Fruit fly (Drosophila melanogaster) whole organism, embryonic: ENCODE measurements around the gene CG31176.

Source experiments
- Blimp-1 ChIP-seq: fragments of 200-800 bp; sonication (Bioruptor generic); optimal IDR thresholded peaks from 3 replicates; lab custom pipeline; 2018; ENCODE audit warnings: missing biosample characterization, missing genetic modification characterization, mild to moderate bottlenecking, moderate library complexity, missing genetic modification reagents
- CG11247 ChIP-seq: fragments of 200-800 bp; sonication (Bioruptor generic); IDR thresholded peaks from 2 replicates; pipeline ENCODE4 v1.3.6; 2022; ENCODE audit warnings: missing biosample characterization, missing genetic modification characterization
- CG11456 ChIP-seq: fragments of 200-800 bp; sonication (Bioruptor generic); IDR thresholded peaks from 3 replicates; pipeline ENCODE4 v1.3.6; 2022; ENCODE audit warnings: missing biosample characterization, missing genetic modification characterization
- CG11723 ChIP-seq: fragments of 200-800 bp; sonication (Bioruptor generic); optimal IDR thresholded peaks from 2 replicates; lab custom pipeline; 2017; ENCODE audit warnings: missing biosample characterization, mild to moderate bottlenecking, missing genetic modification characterization
- CG12071 ChIP-seq: fragments of 200-800 bp; sonication (Bioruptor generic); optimal IDR thresholded peaks from 3 replicates; lab custom pipeline; 2018; ENCODE audit warnings: missing biosample characterization, mild to moderate bottlenecking, missing genetic modification characterization
- CG12219 ChIP-seq: fragments of 200-800 bp; sonication (Bioruptor generic); optimal IDR thresholded peaks from 3 replicates; lab custom pipeline; 2018; ENCODE audit warnings: missing biosample characterization, mild to moderate bottlenecking, missing genetic modification characterization
- CG1233 ChIP-seq: fragments of 200-800 bp; sonication (Bioruptor generic); optimal IDR thresholded peaks from 4 replicates; lab custom pipeline; 2018; ENCODE audit warnings: missing biosample characterization, mild to moderate bottlenecking, missing genetic modification characterization
- CG13424 ChIP-seq: fragments of 200-800 bp; sonication (Bioruptor generic); optimal IDR thresholded peaks from 2 replicates; lab custom pipeline; 2019; ENCODE audit warnings: missing biosample characterization, mild to moderate bottlenecking, missing genetic modification characterization, moderate library complexity
- CG14014 ChIP-seq: fragments of 200-800 bp; sonication (Bioruptor generic); IDR thresholded peaks from 2 replicates; pipeline ENCODE4 v1.3.6; 2022; ENCODE audit warnings: missing biosample characterization, missing genetic modification characterization
- CG2199 ChIP-seq: fragments of 200-800 bp; sonication (Bioruptor generic); IDR thresholded peaks from 3 replicates; pipeline ENCODE4 v1.3.6; 2022; ENCODE audit warnings: missing biosample characterization, missing genetic modification characterization
- CG30403 ChIP-seq: fragments of 200-800 bp; sonication (Bioruptor generic); optimal IDR thresholded peaks from 3 replicates; lab custom pipeline; 2016; ENCODE audit warnings: missing biosample characterization, missing genetic modification characterization
- CG33557 ChIP-seq: fragments of 200-800 bp; sonication (Bioruptor generic); optimal IDR thresholded peaks from 2 replicates; lab custom pipeline; 2019; ENCODE audit warnings: missing biosample characterization, mild to moderate bottlenecking, missing genetic modification characterization, moderate library complexity
- CG4328 ChIP-seq: fragments of 200-800 bp; sonication (Bioruptor generic); optimal IDR thresholded peaks from 3 replicates; lab custom pipeline; 2017; ENCODE audit warnings: missing biosample characterization, missing genetic modification reagents, missing genetic modification characterization
- CG4424 ChIP-seq: fragments of 200-800 bp; sonication (Bioruptor generic); optimal IDR thresholded peaks from 3 replicates; lab custom pipeline; 2016; ENCODE audit warnings: missing biosample characterization, missing genetic modification characterization
- CG4730 ChIP-seq: fragments of 200-800 bp; sonication (Bioruptor generic); IDR thresholded peaks from 2 replicates; pipeline ENCODE4 v1.3.6; 2022; ENCODE audit warnings: missing biosample characterization, missing genetic modification characterization
- CG6689 ChIP-seq: fragments of 200-800 bp; sonication (Bioruptor generic); IDR thresholded peaks from 2 replicates; pipeline ENCODE4 v1.3.6; 2022; ENCODE audit warnings: missing biosample characterization, missing genetic modification characterization
- CG6765 ChIP-seq: fragments of 200-800 bp; sonication (Bioruptor generic); optimal IDR thresholded peaks from 3 replicates; lab custom pipeline; 2017; ENCODE audit warnings: missing biosample characterization, mild to moderate bottlenecking, missing genetic modification characterization
- CG9876 ChIP-seq: fragments of 200-800 bp; sonication (Bioruptor generic); optimal IDR thresholded peaks from 2 replicates; lab custom pipeline; 2016; ENCODE audit warnings: missing biosample characterization, missing genetic modification characterization
- E2f1 ChIP-seq: fragments of 200-800 bp; sonication (Bioruptor generic); IDR thresholded peaks from 2 replicates; pipeline ENCODE4 v1.3.6; 2022; ENCODE audit warnings: missing biosample characterization, missing genetic modification characterization
- Ets65A ChIP-seq: fragments of 200-800 bp; sonication (Bioruptor generic); peaks from one replicate; lab custom pipeline; 2016; ENCODE audit warnings: missing biosample characterization, missing genetic modification characterization
- H2.0 ChIP-seq: fragments of 200-800 bp; sonication (Bioruptor generic); IDR thresholded peaks from 2 replicates; pipeline ENCODE4 v1.3.6; 2022; ENCODE audit warnings: missing biosample characterization, missing genetic modification characterization
- HLHmδ ChIP-seq: fragments of 200-800 bp; sonication (Bioruptor generic); optimal IDR thresholded peaks from 2 replicates; lab custom pipeline; 2018; ENCODE audit warnings: missing biosample characterization, mild to moderate bottlenecking, missing genetic modification characterization, moderate library complexity
- HmgD ChIP-seq: fragments of 200-800 bp; sonication (Bioruptor generic); optimal IDR thresholded peaks from 3 replicates; lab custom pipeline; 2016; ENCODE audit warnings: missing biosample characterization, missing genetic modification characterization
- Hmr ChIP-seq: fragments of 200-800 bp; sonication (Bioruptor generic); optimal IDR thresholded peaks from 3 replicates; lab custom pipeline; 2017; ENCODE audit warnings: mild to moderate bottlenecking, missing biosample characterization, missing genetic modification reagents, missing genetic modification characterization
- Nf-YC ChIP-seq: fragments of 200-800 bp; optimal IDR thresholded peaks from 3 replicates; lab custom pipeline; 2019; ENCODE audit warnings: missing biosample characterization, mild to moderate bottlenecking, missing genetic modification characterization, moderate library complexity
- Six4 ChIP-seq: fragments of 200-800 bp; sonication (Bioruptor generic); optimal IDR thresholded peaks from 2 replicates; lab custom pipeline; 2016; ENCODE audit warnings: missing biosample characterization, missing genetic modification characterization
- Stat92E ChIP-seq, 3 experiments: fragments of >200 bp in 2 of 3; fragments of 200-800 bp in 1 of 3; sonication (Bioruptor generic) in 1 of 3; optimal IDR thresholded peaks; 2 replicates each; lab custom pipeline; 2017 to 2019; ENCODE audit warnings: missing biosample characterization in 3 of 3, missing genetic modification characterization in 3 of 3, mild to moderate bottlenecking in 1 of 3, moderate library complexity in 1 of 3
- YL-1 ChIP-seq: fragments of 200-800 bp; sonication (Bioruptor generic); optimal IDR thresholded peaks from 3 replicates; lab custom pipeline; 2017; ENCODE audit warnings: missing biosample characterization, mild to moderate bottlenecking, missing genetic modification characterization
- abd-A ChIP-seq: fragments of 200-800 bp; sonication (Bioruptor generic); optimal IDR thresholded peaks from 3 replicates; lab custom pipeline; 2019; ENCODE audit warnings: missing biosample characterization, mild to moderate bottlenecking, missing genetic modification characterization, moderate library complexity
- aop ChIP-seq: fragments of 200-800 bp; sonication (Bioruptor generic); IDR thresholded peaks from 2 replicates; pipeline ENCODE4 v1.3.6; 2022; ENCODE audit warnings: missing biosample characterization, missing genetic modification characterization
- ap ChIP-seq: fragments of 200-800 bp; sonication (Bioruptor generic); IDR thresholded peaks from 2 replicates; pipeline ENCODE4 v1.3.6; 2022; ENCODE audit warnings: missing biosample characterization, missing genetic modification characterization
- ase ChIP-seq: fragments of 200-800 bp; sonication (Bioruptor generic); IDR thresholded peaks from 3 replicates; pipeline ENCODE4 v1.3.6; 2022; ENCODE audit warnings: missing biosample characterization, missing genetic modification characterization
- br ChIP-seq: fragments of >200 bp; optimal IDR thresholded peaks from 2 replicates; lab custom pipeline; 2017
- bsh ChIP-seq, 2 experiments: fragments of 200-800 bp; sonication (Bioruptor generic); optimal IDR thresholded peaks; 2 replicates each; lab custom pipeline; 2017 to 2018; ENCODE audit warnings: mild to moderate bottlenecking in 2 of 2, missing biosample characterization in 2 of 2, missing genetic modification characterization in 2 of 2, moderate library complexity in 1 of 2
- cg ChIP-seq: fragments of 200-800 bp; sonication (Bioruptor generic); optimal IDR thresholded peaks from 3 replicates; lab custom pipeline; 2019; ENCODE audit warnings: missing biosample characterization, mild to moderate bottlenecking, missing genetic modification characterization, moderate library complexity
- ci ChIP-seq: fragments of 200-800 bp; sonication (Bioruptor generic); IDR thresholded peaks from 3 replicates; pipeline ENCODE4 v1.3.6; 2022; ENCODE audit warnings: missing biosample characterization, missing genetic modification characterization
- cwo ChIP-seq: fragments of 200-800 bp; sonication (Bioruptor generic); optimal IDR thresholded peaks from 3 replicates; lab custom pipeline; 2017; ENCODE audit warnings: missing biosample characterization, missing genetic modification characterization, mild to moderate bottlenecking, moderate library complexity, missing genetic modification reagents
- danr ChIP-seq: fragments of 200-800 bp; sonication (Bioruptor generic); IDR thresholded peaks from 2 replicates; pipeline ENCODE4 v1.3.6; 2022; ENCODE audit warnings: missing biosample characterization, missing genetic modification characterization
- en ChIP-seq: fragments of 200-800 bp; sonication (Bioruptor generic); optimal IDR thresholded peaks from 2 replicates; lab custom pipeline; 2016; ENCODE audit warnings: missing biosample characterization, missing genetic modification characterization
- fd102C ChIP-seq: fragments of 200-800 bp; sonication (Bioruptor generic); optimal IDR thresholded peaks from 2 replicates; lab custom pipeline; 2018; ENCODE audit warnings: missing biosample characterization, mild to moderate bottlenecking, missing genetic modification characterization, moderate library complexity
- fd3F ChIP-seq: fragments of 200-800 bp; sonication (Bioruptor generic); optimal IDR thresholded peaks from 2 replicates; lab custom pipeline; 2018; ENCODE audit warnings: missing biosample characterization, mild to moderate bottlenecking, missing genetic modification characterization, moderate library complexity
- gsb-n ChIP-seq: fragments of 200-800 bp; sonication (Bioruptor generic); optimal IDR thresholded peaks from 3 replicates; lab custom pipeline; 2018; ENCODE audit warnings: missing biosample characterization, mild to moderate bottlenecking, missing genetic modification characterization
- hbn ChIP-seq: fragments of 200-800 bp; sonication (Bioruptor generic); IDR thresholded peaks from 2 replicates; pipeline ENCODE4 v1.3.6; 2022; ENCODE audit warnings: missing biosample characterization, missing genetic modification characterization; ENCODE audit not compliant: partially characterized antibody
- ken ChIP-seq: fragments of 200-800 bp; sonication (Bioruptor generic); IDR thresholded peaks from 3 replicates; pipeline ENCODE4 v1.3.6; 2022; ENCODE audit warnings: missing biosample characterization, missing genetic modification characterization
- pb ChIP-seq: fragments of 200-800 bp; sonication (Bioruptor generic); optimal IDR thresholded peaks from 3 replicates; lab custom pipeline; 2016; ENCODE audit warnings: missing biosample characterization, missing genetic modification characterization
- row ChIP-seq: fragments of 200-800 bp; sonication (Bioruptor generic); IDR thresholded peaks from 3 replicates; pipeline ENCODE4 v1.3.6; 2022; ENCODE audit warnings: missing biosample characterization, missing genetic modification characterization
- sr ChIP-seq: fragments of 200-800 bp; sonication (Bioruptor generic); IDR thresholded peaks from 3 replicates; pipeline ENCODE4 v1.3.6; 2022; ENCODE audit warnings: missing biosample characterization, missing genetic modification characterization
- tap ChIP-seq: fragments of 200-800 bp; optimal IDR thresholded peaks from 3 replicates; lab custom pipeline; 2019; ENCODE audit warnings: missing biosample characterization, mild to moderate bottlenecking, missing genetic modification characterization, moderate library complexity
- zf30C ChIP-seq: fragments of 200-800 bp; sonication (Bioruptor generic); optimal IDR thresholded peaks from 3 replicates; lab custom pipeline; 2018; ENCODE audit warnings: missing biosample characterization, mild to moderate bottlenecking, missing genetic modification characterization

The CG31176 gene

dm6 chr3R:21629373-21630145 lies 89.9 kb downstream of the CG31176 start (continued):
- TF ChIP-seq Blimp-1 (GFP tag; lab: Kevin White, UChicago) (peak; percentile 5), CG9876 (GFP tag; lab: Kevin White, UChicago) (no peak), Hmr (GFP tag; lab: Kevin White, UChicago) (peak; percentile 34), CG11247 (GFP tag; lab: Robert Waterston, UW) (peak; percentile 20; the same call in 1 of the 2 replicates), CG4424 (GFP tag; lab: Kevin White, UChicago) (no peak), ken (GFP tag; lab: Robert Waterston, UW) (0 out of 3 replicates have a peak, but pooled peaks have one; percentile 6), hbn (no peak), E2f1 (GFP tag; lab: Robert Waterston, UW) (0 out of 2 replicates have a peak, but pooled peaks have one; percentile 24), Nf-YC (tag; lab: Kevin White, UChicago) (peak; percentile 19), en (GFP tag; lab: Kevin White, UChicago) (no peak), aop (no peak), H2.0 (GFP tag; lab: Robert Waterston, UW) (0 out of 2 replicates have a peak, but pooled peaks have one; percentile 14), cwo (GFP tag; lab: Kevin White, UChicago) (peak; percentile 46), CG4328 (GFP tag; lab: Kevin White, UChicago) (peak; percentile 56), HmgD (no peak), Six4 (GFP tag; lab: Kevin White, UChicago) (no peak), danr (GFP tag; lab: Robert Waterston, UW) (no peak), fd102C (GFP tag; lab: Kevin White, UChicago) (no peak), ci (GFP tag; lab: Robert Waterston, UW) (peak; percentile 61; the same call in 2 of the 3 replicates), CG30403 (GFP tag; lab: Kevin White, UChicago) (no peak), CG33557 (GFP tag; lab: Kevin White, UChicago) (no peak), zf30C (GFP tag; lab: Kevin White, UChicago) (peak; percentile 13), gsb-n (no peak), CG13424 (tag; lab: Kevin White, UChicago) (peak; percentile 0), HLHmδ (peak; percentile 39), CG6765 (GFP tag; lab: Kevin White, UChicago) (peak; percentile 27), fd3F (GFP tag; lab: Kevin White, UChicago) (no peak), YL-1 (GFP tag; lab: Kevin White, UChicago) (peak; percentile 20), CG12071 (GFP tag; lab: Kevin White, UChicago) (no peak), pb (no peak), CG4730 (GFP tag; lab: Robert Waterston, UW) (no peak), CG12219 (GFP tag; lab: Kevin White, UChicago) (peak; percentile 44), sr (GFP tag; lab: Robert Waterston, UW) (0 out of 3 replicates have a peak, but pooled peaks have one; percentile 20), Stat92E (GFP tag; optimal IDR thresholded peaks at IDR 0.05; lab: Kevin White, UChicago) (no peak), br (lab: Kevin White, UChicago) (no peak), Ets65A (GFP tag; lab: Kevin White, UChicago) (no peak), ap (GFP tag; lab: Robert Waterston, UW) (0 out of 2 replicates have a peak, but pooled peaks have one; percentile 11), abd-A (tag; lab: Kevin White, UChicago) (peak; percentile 16), ase (0 out of 3 replicates have a peak, but pooled peaks have one; percentile 24), CG14014 (GFP tag; lab: Robert Waterston, UW) (peak; percentile 45; the same call in 1 of the 2 replicates), CG1233 (GFP tag; lab: Kevin White, UChicago) (peak; percentile 10), CG6689 (no peak), CG11723 (GFP tag; lab: Kevin White, UChicago) (no peak), cg (GFP tag; lab: Kevin White, UChicago) (no peak), bsh (GFP tag; optimal IDR thresholded peaks at IDR 0.05; lab: Kevin White, UChicago) (peak in 1 of 2 experiments; percentile 14), row (GFP tag; lab: Robert Waterston, UW) (peak; percentile 24; the same call in 1 of the 3 replicates), CG2199 (GFP tag; lab: Robert Waterston, UW) (peak; percentile 88), tap (peak; percentile 23), CG11456 (0 out of 3 replicates have a peak, but pooled peaks have one; percentile 35)
